Fruit fly (Drosophila melanogaster) whole organism, embryonic: ENCODE results near the gene CG33784.

Experiments
- Aef1 ChIP-seq: fragments of 200-800 bp; sonication (Bioruptor generic); IDR thresholded peaks from 3 replicates; pipeline ENCODE4 v1.3.6; 2022; ENCODE audit warnings: missing biosample characterization, missing genetic modification characterization
- CG10147 ChIP-seq: fragments of 200-800 bp; sonication (Bioruptor generic); optimal IDR thresholded peaks from 2 replicates; lab custom pipeline; 2019; ENCODE audit warnings: missing biosample characterization, mild to moderate bottlenecking, missing genetic modification characterization, moderate library complexity
- CG10543 ChIP-seq: fragments of 200-800 bp; sonication (Bioruptor generic); optimal IDR thresholded peaks from 3 replicates; lab custom pipeline; 2017; ENCODE audit warnings: missing biosample characterization, mild to moderate bottlenecking, missing genetic modification characterization, moderate library complexity
- CG11398 ChIP-seq: fragments of 200-800 bp; sonication (Bioruptor generic); optimal IDR thresholded peaks from 2 replicates; lab custom pipeline; 2016; ENCODE audit warnings: missing biosample characterization, missing genetic modification characterization
- CG12104 ChIP-seq: fragments of 200-800 bp; sonication (Bioruptor generic); optimal IDR thresholded peaks from 3 replicates; lab custom pipeline; 2016; ENCODE audit warnings: missing biosample characterization, missing genetic modification characterization
- CG1233 ChIP-seq: fragments of 200-800 bp; sonication (Bioruptor generic); optimal IDR thresholded peaks from 4 replicates; lab custom pipeline; 2018; ENCODE audit warnings: missing biosample characterization, mild to moderate bottlenecking, missing genetic modification characterization
- CG13624 ChIP-seq: fragments of 200-800 bp; sonication (Bioruptor generic); optimal IDR thresholded peaks from 2 replicates; lab custom pipeline; 2016; ENCODE audit warnings: missing biosample characterization, missing genetic modification characterization
- CG13894 ChIP-seq: fragments of 200-800 bp; sonication (Bioruptor generic); optimal IDR thresholded peaks from 3 replicates; lab custom pipeline; 2018; ENCODE audit warnings: missing biosample characterization, mild to moderate bottlenecking, missing genetic modification characterization, moderate library complexity
- CG14441 ChIP-seq: fragments of 200-800 bp; sonication (Bioruptor generic); IDR thresholded peaks from 2 replicates; pipeline ENCODE4 v1.3.6; 2022; ENCODE audit warnings: missing biosample characterization, missing genetic modification characterization
- CG15514 ChIP-seq: fragments of 200-800 bp; sonication (Bioruptor generic); optimal IDR thresholded peaks from 3 replicates; lab custom pipeline; 2017; ENCODE audit warnings: missing biosample characterization, missing genetic modification characterization, mild to moderate bottlenecking, moderate library complexity, missing genetic modification reagents
- CG15696 ChIP-seq: fragments of 200-800 bp; sonication (Bioruptor generic); optimal IDR thresholded peaks from 2 replicates; lab custom pipeline; 2019; ENCODE audit warnings: missing biosample characterization, mild to moderate bottlenecking, missing genetic modification characterization, moderate library complexity
- CG16779 ChIP-seq: fragments of 200-800 bp; sonication (Bioruptor generic); IDR thresholded peaks from 2 replicates; pipeline ENCODE4 v1.3.6; 2022; ENCODE audit warnings: missing biosample characterization, missing genetic modification characterization
- CG17328 ChIP-seq: fragments of 200-800 bp; sonication (Bioruptor generic); IDR thresholded peaks from 2 replicates; pipeline ENCODE4 v1.3.6; 2022; ENCODE audit warnings: missing biosample characterization, missing genetic modification characterization
- CG33213 ChIP-seq: fragments of 200-800 bp; sonication (Bioruptor generic); optimal IDR thresholded peaks from 3 replicates; lab custom pipeline; 2016; ENCODE audit warnings: missing biosample characterization, missing genetic modification characterization
- CG34376 ChIP-seq: fragments of 200-800 bp; sonication (Bioruptor generic); optimal IDR thresholded peaks from 2 replicates; lab custom pipeline; 2018; ENCODE audit warnings: missing biosample characterization, mild to moderate bottlenecking, missing genetic modification characterization
- CG4617 ChIP-seq: fragments of 200-800 bp; sonication (Bioruptor generic); optimal IDR thresholded peaks from 3 replicates; lab custom pipeline; 2016; ENCODE audit warnings: missing biosample characterization, missing genetic modification characterization, borderline replicate concordance
- CG4707 ChIP-seq: fragments of 200-800 bp; sonication (Bioruptor generic); optimal IDR thresholded peaks from 2 replicates; lab custom pipeline; 2018; ENCODE audit warnings: missing biosample characterization, mild to moderate bottlenecking, missing genetic modification characterization, moderate library complexity
- CG4854 ChIP-seq: fragments of 200-800 bp; sonication (Bioruptor generic); optimal IDR thresholded peaks from 2 replicates; lab custom pipeline; 2016; ENCODE audit warnings: missing biosample characterization, missing genetic modification characterization, inconsistent platforms
- CG7786 ChIP-seq: fragments of 200-800 bp; sonication (Bioruptor generic); optimal IDR thresholded peaks from 2 replicates; lab custom pipeline; 2016; ENCODE audit warnings: missing biosample characterization, missing genetic modification characterization
- CG9727 ChIP-seq: fragments of 200-800 bp; sonication (Bioruptor generic); optimal IDR thresholded peaks from 3 replicates; lab custom pipeline; 2017; ENCODE audit warnings: missing biosample characterization, mild to moderate bottlenecking, missing genetic modification characterization
- D19A ChIP-seq: fragments of 200-800 bp; optimal IDR thresholded peaks from 3 replicates; lab custom pipeline; 2019; ENCODE audit warnings: missing biosample characterization, mild to moderate bottlenecking, missing genetic modification characterization, moderate library complexity
- Gsc ChIP-seq: fragments of 200-800 bp; sonication (Bioruptor generic); IDR thresholded peaks from 2 replicates; pipeline ENCODE4 v1.3.6; 2022; ENCODE audit warnings: missing biosample characterization, missing genetic modification characterization
- H2.0 ChIP-seq: fragments of 200-800 bp; sonication (Bioruptor generic); IDR thresholded peaks from 2 replicates; pipeline ENCODE4 v1.3.6; 2022; ENCODE audit warnings: missing biosample characterization, missing genetic modification characterization
- HmgD ChIP-seq: fragments of 200-800 bp; sonication (Bioruptor generic); optimal IDR thresholded peaks from 3 replicates; lab custom pipeline; 2016; ENCODE audit warnings: missing biosample characterization, missing genetic modification characterization
- Mad ChIP-seq: fragments of 200-800 bp; sonication (Bioruptor generic); optimal IDR thresholded peaks from 2 replicates; lab custom pipeline; 2016; ENCODE audit warnings: missing biosample characterization, missing genetic modification characterization
- Pdp1 ChIP-seq, 2 experiments: fragments of 200-800 bp; sonication (Bioruptor generic); optimal IDR thresholded peaks; 3 replicates each; lab custom pipeline; 2016; ENCODE audit warnings: missing biosample characterization in 2 of 2, missing genetic modification characterization in 2 of 2, mild to moderate bottlenecking in 1 of 2, moderate library complexity in 1 of 2
- Rfx ChIP-seq: fragments of 200-800 bp; sonication (Bioruptor generic); IDR thresholded peaks from 2 replicates; pipeline ENCODE4 v1.3.6; 2022; ENCODE audit warnings: missing biosample characterization, missing genetic modification characterization
- Rx ChIP-seq: fragments of 200-800 bp; sonication (Bioruptor generic); IDR thresholded peaks from 2 replicates; pipeline ENCODE4 v1.3.6; 2022; ENCODE audit warnings: missing biosample characterization, missing genetic modification characterization
- Trl ChIP-seq, 3 experiments: fragments of >200 bp in 2 of 3; fragments of 200-800 bp in 1 of 3; sonication (Bioruptor generic) in 1 of 3; optimal IDR thresholded peaks; 2 replicates in 1 of 3; 3 replicates in 2 of 3; lab custom pipeline; 2016 to 2017; ENCODE audit warnings: missing biosample characterization in 1 of 3, missing genetic modification characterization in 1 of 3
- az2 ChIP-seq: fragments of 200-800 bp; sonication (Bioruptor generic); optimal IDR thresholded peaks from 3 replicates; lab custom pipeline; 2016; ENCODE audit warnings: missing biosample characterization, missing genetic modification characterization
- bab2 ChIP-seq: fragments of 200-800 bp; sonication (Bioruptor generic); optimal IDR thresholded peaks from 2 replicates; lab custom pipeline; 2016; ENCODE audit warnings: missing biosample characterization, missing genetic modification characterization
- disco-r ChIP-seq: fragments of 200-800 bp; sonication (Bioruptor generic); optimal IDR thresholded peaks from 2 replicates; lab custom pipeline; 2016; ENCODE audit warnings: missing biosample characterization, missing genetic modification characterization
- dpn ChIP-seq, 2 experiments: fragments of 200-800 bp; sonication (Bioruptor generic); optimal IDR thresholded peaks; 3 replicates each; lab custom pipeline; 2016; ENCODE audit warnings: missing biosample characterization in 2 of 2, missing genetic modification characterization in 2 of 2
- dysf ChIP-seq: fragments of 200-800 bp; sonication (Bioruptor generic); IDR thresholded peaks from 3 replicates; pipeline ENCODE4 v1.3.6; 2022; ENCODE audit warnings: missing biosample characterization, missing genetic modification characterization
- exex ChIP-seq: fragments of 200-800 bp; sonication (Bioruptor generic); optimal IDR thresholded peaks from 4 replicates; lab custom pipeline; 2018; ENCODE audit warnings: missing biosample characterization, mild to moderate bottlenecking, missing genetic modification characterization, moderate library complexity
- eyg ChIP-seq: fragments of 200-800 bp; sonication (Bioruptor generic); optimal IDR thresholded peaks from 3 replicates; lab custom pipeline; 2016; ENCODE audit warnings: missing biosample characterization, missing genetic modification characterization
- grau ChIP-seq: fragments of 200-800 bp; optimal IDR thresholded peaks from 3 replicates; lab custom pipeline; 2019; ENCODE audit warnings: missing biosample characterization, mild to moderate bottlenecking, missing genetic modification characterization, moderate library complexity
- her ChIP-seq: fragments of 200-800 bp; sonication (Bioruptor generic); optimal IDR thresholded peaks from 2 replicates; lab custom pipeline; 2016; ENCODE audit warnings: missing biosample characterization, missing genetic modification characterization
- kah ChIP-seq: fragments of 200-800 bp; sonication (Bioruptor generic); optimal IDR thresholded peaks from 2 replicates; lab custom pipeline; 2018; ENCODE audit warnings: missing biosample characterization, mild to moderate bottlenecking, missing genetic modification characterization
- kay ChIP-seq: fragments of 200-800 bp; sonication (Bioruptor generic); optimal IDR thresholded peaks from 2 replicates; lab custom pipeline; 2016; ENCODE audit warnings: missing biosample characterization, missing genetic modification characterization
- mam ChIP-seq: fragments of 200-800 bp; sonication (Bioruptor generic); optimal IDR thresholded peaks from 3 replicates; lab custom pipeline; 2016; ENCODE audit warnings: missing biosample characterization, missing genetic modification characterization
- pho ChIP-seq: fragments of 200-800 bp; sonication (Bioruptor generic); optimal IDR thresholded peaks from 2 replicates; lab custom pipeline; 2016; ENCODE audit warnings: missing biosample characterization, missing genetic modification characterization
- phol ChIP-seq: fragments of 200-800 bp; sonication (Bioruptor generic); optimal IDR thresholded peaks from 3 replicates; lab custom pipeline; 2018; ENCODE audit warnings: missing biosample characterization, mild to moderate bottlenecking, missing genetic modification characterization, moderate library complexity
- pnt ChIP-seq: fragments of 200-800 bp; sonication (Bioruptor generic); optimal IDR thresholded peaks from 3 replicates; lab custom pipeline; 2016; ENCODE audit warnings: missing biosample characterization, missing genetic modification characterization
- row ChIP-seq: fragments of 200-800 bp; sonication (Bioruptor generic); IDR thresholded peaks from 3 replicates; pipeline ENCODE4 v1.3.6; 2022; ENCODE audit warnings: missing biosample characterization, missing genetic modification characterization
- tap ChIP-seq: fragments of 200-800 bp; optimal IDR thresholded peaks from 3 replicates; lab custom pipeline; 2019; ENCODE audit warnings: missing biosample characterization, mild to moderate bottlenecking, missing genetic modification characterization, moderate library complexity
- tgo ChIP-seq: fragments of 200-800 bp; sonication (Bioruptor generic); IDR thresholded peaks from 3 replicates; pipeline ENCODE4 v1.3.6; 2022; ENCODE audit warnings: missing biosample characterization, missing genetic modification characterization
- zfh1 ChIP-seq: fragments of 200-800 bp; sonication (Bioruptor generic); IDR thresholded peaks from 3 replicates; pipeline ENCODE4 v1.3.6; 2022; ENCODE audit warnings: missing biosample characterization, missing genetic modification characterization

CG33784 gene

DNA sequence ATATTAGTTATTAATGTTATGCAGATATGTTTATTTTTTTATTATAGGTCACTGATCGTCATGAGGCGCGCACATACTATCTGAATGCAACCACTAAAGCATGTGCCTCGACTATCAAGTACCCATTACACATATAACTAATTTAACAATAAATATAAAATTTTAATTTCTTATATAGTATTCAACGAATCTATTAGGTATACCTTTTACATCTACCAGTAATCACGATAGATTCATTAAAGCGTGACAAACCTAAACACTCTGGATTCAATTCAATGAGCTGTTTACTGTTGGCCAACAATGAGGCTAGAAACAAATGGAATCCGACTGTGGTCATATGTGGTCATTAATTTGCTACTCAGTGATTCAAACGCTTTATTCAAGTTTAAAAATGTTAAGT, at the start of gene CG33784:
Gene CG33784 (plus strand): TSS at position 301 of the 400 bp plus-strand sequence.
- no peak for TF ChIP-seq Mad (GFP tag; lab: Kevin White, UChicago)
- TF ChIP-seq CG4707 (GFP tag; lab: Kevin White, UChicago) = no peak
- TF ChIP-seq CG1233 (GFP tag; lab: Kevin White, UChicago) = no peak
- TF ChIP-seq eyg = no peak
- TF ChIP-seq CG4617 (GFP tag; lab: Kevin White, UChicago) = no peak
- no peak for TF ChIP-seq CG15696
- TF ChIP-seq pnt (GFP tag; lab: Kevin White, UChicago) = no peak
- no peak for TF ChIP-seq disco-r (GFP tag; lab: Kevin White, UChicago)
- TF ChIP-seq CG12104 (GFP tag; lab: Kevin White, UChicago) = no peak
- no peak for TF ChIP-seq Gsc (GFP tag; lab: Robert Waterston, UW)
- no peak for TF ChIP-seq CG33213 (GFP tag; lab: Kevin White, UChicago)

DNA sequence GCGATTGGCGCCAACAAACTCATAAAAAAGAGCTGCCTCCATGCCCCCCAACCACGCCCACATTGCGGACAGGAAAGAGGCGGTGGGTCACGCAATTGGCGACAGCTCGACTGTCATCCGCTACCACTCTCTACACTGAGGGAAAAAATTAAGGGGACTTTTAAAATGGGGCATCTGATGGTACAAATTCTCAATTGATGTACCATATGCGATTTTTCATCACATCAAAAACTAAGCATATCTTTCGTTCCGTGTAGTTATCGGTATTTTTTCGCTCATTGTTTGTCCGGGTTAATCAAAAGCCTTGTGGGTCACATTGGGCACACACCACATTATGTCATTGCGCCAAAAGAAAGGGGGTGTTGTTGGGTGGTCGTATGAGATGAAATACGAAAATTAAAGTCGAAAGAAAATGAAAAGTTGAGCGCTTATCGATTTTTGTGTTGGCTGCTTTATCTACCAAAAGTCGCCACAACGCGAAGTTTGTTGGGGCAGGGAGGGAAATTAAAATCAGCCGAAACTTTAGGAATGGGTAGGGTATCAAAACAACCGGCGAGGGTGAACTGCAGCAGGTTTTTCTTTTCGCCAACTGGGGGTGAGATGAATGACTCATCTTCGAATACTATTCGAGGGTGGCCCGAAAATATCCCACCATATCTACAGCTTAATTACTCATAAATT, 43.5 kb upstream of the CG33784 start:
- TF ChIP-seq Aef1 (0 out of 3 replicates have a peak, but pooled peaks have one; percentile 19), mam (GFP tag; lab: Kevin White, UChicago) (peak; percentile 58), tap (tag; lab: Kevin White, UChicago) (no peak), CG16779 (GFP tag; lab: Robert Waterston, UW) (0 out of 2 replicates have a peak, but pooled peaks have one; percentile 26), CG34376 (GFP tag; lab: Kevin White, UChicago) (peak; percentile 30), dysf (GFP tag; lab: Robert Waterston, UW) (peak; percentile 53; the same call in 2 of the 3 replicates), grau (no peak), H2.0 (GFP tag; lab: Robert Waterston, UW) (peak; percentile 19; the same call in 1 of the 2 replicates), Trl (optimal IDR thresholded peaks at IDR 0.05; lab: Kevin White, UChicago) (no peak), Trl (GFP tag; optimal IDR thresholded peaks at IDR 0.05; lab: Kevin White, UChicago) (peak; percentile 36), pho (GFP tag; lab: Kevin White, UChicago) (peak; percentile 20), bab2 (GFP tag; lab: Kevin White, UChicago) (peak; percentile 55), CG13894 (tag; lab: Kevin White, UChicago) (no peak), kay (peak; percentile 24), Rfx (GFP tag; lab: Robert Waterston, UW) (peak; percentile 64), her (GFP tag; lab: Kevin White, UChicago) (peak; percentile 54), zfh1 (peak; percentile 52; the same call in 1 of the 3 replicates), CG14441 (GFP tag; lab: Robert Waterston, UW) (peak; percentile 62), CG10543 (GFP tag; lab: Kevin White, UChicago) (peak; percentile 74), kah (GFP tag; lab: Kevin White, UChicago) (no peak), CG17328 (GFP tag; lab: Robert Waterston, UW) (peak; percentile 29; the same call in 1 of the 2 replicates), Pdp1 (GFP tag; optimal IDR thresholded peaks at IDR 0.05; lab: Kevin White, UChicago) (peak in 1 of 2 experiments; percentile 30), dpn (GFP tag; optimal IDR thresholded peaks at IDR 0.05; lab: Kevin White, UChicago) (peak; percentile 32 to 41), phol (tag; lab: Kevin White, UChicago) (no peak), D19A (peak; percentile 67), CG11398 (GFP tag; lab: Kevin White, UChicago) (no peak), az2 (peak; percentile 13), CG15514 (peak; percentile 39), CG7786 (peak; percentile 60), exex (tag; lab: Kevin White, UChicago) (peak; percentile 3), CG13624 (GFP tag; lab: Kevin White, UChicago) (peak; percentile 36), CG4854 (GFP tag; lab: Kevin White, UChicago) (peak; percentile 13), HmgD (GFP tag; lab: Kevin White, UChicago) (no peak), row (GFP tag; lab: Robert Waterston, UW) (peak; percentile 71), Rx (GFP tag; lab: Robert Waterston, UW) (no peak), CG9727 (GFP tag; lab: Kevin White, UChicago) (peak; percentile 42), tgo (GFP tag; lab: Robert Waterston, UW) (peak; percentile 44; the same call in 1 of the 3 replicates), CG10147 (no peak)
